Worm (Caenorhabditis elegans) whole organism, mixed stage, embryonic: ENCODE data around the gene ech-5.

ENCODE experiments used
- elt-3 ChIP-seq: fragments of 150-350 bp; optimal IDR thresholded peaks from 2 replicates; lab custom pipeline; 2014; ENCODE audit warnings: missing biosample characterization, missing genetic modification characterization
- lsy-2 ChIP-seq: fragments of 150-350 bp; optimal IDR thresholded peaks from 2 replicates; lab custom pipeline; 2014; ENCODE audit warnings: missing biosample characterization, missing genetic modification characterization
- nhr-76 ChIP-seq: sonication (generic microtip); optimal IDR thresholded peaks from 2 replicates; lab custom pipeline; 2017; ENCODE audit warnings: missing biosample characterization, missing genetic modification characterization
- sem-2 ChIP-seq: fragments of 200-800 bp; sonication (Bioruptor generic); optimal IDR thresholded peaks from 2 replicates; lab custom pipeline; 2018; ENCODE audit warnings: mild to moderate bottlenecking, missing genetic modification characterization, missing compliant biosample characterization
- sptf-1 ChIP-seq: sonication (generic microtip); optimal IDR thresholded peaks from 2 replicates; lab custom pipeline; 2017; ENCODE audit warnings: mild to moderate bottlenecking, missing genetic modification characterization, moderate library complexity, missing compliant biosample characterization
- unc-62 ChIP-seq: fragments of 150-350 bp; optimal IDR thresholded peaks from 2 replicates; lab custom pipeline; 2014; ENCODE audit warnings: missing biosample characterization, missing genetic modification reagents, missing genetic modification characterization

ce11 chrIV:805693-806092 is 8.9 kb downstream of the ech-5 start:
- TF ChIP-seq nhr-76 (no peak), sptf-1 (tag; lab: Kevin White, UChicago) (no peak), sem-2 (GFP tag; lab: Kevin White, UChicago) (no peak), lsy-2 (tag; lab: Kevin White, UChicago) (no peak), unc-62 (GFP tag; lab: Kevin White, UChicago) (no peak), elt-3 (tag; lab: Kevin White, UChicago) (no peak)
